Worm (Caenorhabditis elegans) whole organism, L2 larva: ENCODE measurements around the gene srlf-29.
A peak's percentile ranks its signal among the peaks of the same experiment; 100 is the strongest.
"Not testable (repeated sequence)": the region's sequence is repeated elsewhere in the genome, so short reads cannot be mapped to it uniquely, and the experiment has no call there.

ENCODE experiments used
- F13H6.1 ChIP-seq: sonication (generic microtip); optimal IDR thresholded peaks from 2 replicates; lab custom pipeline; 2016; ENCODE audit warnings: missing genetic modification characterization, missing compliant biosample characterization
- R02D3.7 ChIP-seq: fragments of 150-350 bp; optimal IDR thresholded peaks from 2 replicates; lab custom pipeline; 2014; ENCODE audit warnings: missing biosample characterization, missing genetic modification characterization
- ZK546.5 ChIP-seq: sonication (generic microtip); optimal IDR thresholded peaks from 2 replicates; lab custom pipeline; 2017; ENCODE audit warnings: missing biosample characterization, missing genetic modification characterization
- aly-2 ChIP-seq: fragments of 150-350 bp; optimal IDR thresholded peaks from 2 replicates; lab custom pipeline; 2014; ENCODE audit warnings: missing biosample characterization, missing genetic modification characterization
- ama-1 ChIP-seq: fragments of 150-350 bp; optimal IDR thresholded peaks from 2 replicates; lab custom pipeline; 2018; ENCODE audit warnings: inconsistent platforms
- ceh-16 ChIP-seq: fragments of 150-350 bp; optimal IDR thresholded peaks from 2 replicates; lab custom pipeline; 2014; ENCODE audit warnings: missing biosample characterization, missing genetic modification characterization
- ceh-82 ChIP-seq: fragments of 150-350 bp; optimal IDR thresholded peaks from 2 replicates; lab custom pipeline; 2014; ENCODE audit warnings: missing biosample characterization, missing genetic modification characterization
- crh-2 ChIP-seq: sonication (generic microtip); optimal IDR thresholded peaks from 2 replicates; lab custom pipeline; 2017; ENCODE audit warnings: missing biosample characterization, missing genetic modification characterization
- egl-27 ChIP-seq: sonication (generic microtip); optimal IDR thresholded peaks from 3 replicates; lab custom pipeline; 2017; ENCODE audit warnings: missing biosample characterization, missing genetic modification reagents, missing genetic modification characterization
- elt-3 ChIP-seq: sonication (generic microtip); optimal IDR thresholded peaks from 2 replicates; lab custom pipeline; 2017; ENCODE audit warnings: missing biosample characterization, missing genetic modification characterization
- fos-1 ChIP-seq: fragments of 150-350 bp; optimal IDR thresholded peaks from 2 replicates; lab custom pipeline; 2014; ENCODE audit warnings: missing biosample characterization, missing genetic modification characterization
- lin-39 ChIP-seq: fragments of 150-350 bp; optimal IDR thresholded peaks from 2 replicates; lab custom pipeline; 2014; ENCODE audit warnings: missing biosample characterization, missing genetic modification reagents, missing genetic modification characterization
- lsy-2 ChIP-seq, 2 experiments: fragments of 150-350 bp in 1 of 2; sonication (generic microtip) in 1 of 2; optimal IDR thresholded peaks; 2 replicates each; lab custom pipeline; 2014 to 2017; ENCODE audit warnings: missing biosample characterization in 2 of 2, missing genetic modification characterization in 2 of 2
- mab-5 ChIP-seq: fragments of 150-350 bp; optimal IDR thresholded peaks from 2 replicates; lab custom pipeline; 2014; ENCODE audit warnings: missing biosample characterization, missing genetic modification characterization
- mdl-1 ChIP-seq, 2 experiments: fragments of 150-350 bp in 1 of 2; sonication (generic microtip) in 1 of 2; optimal IDR thresholded peaks; 2 replicates each; lab custom pipeline; 2017; ENCODE audit warnings: missing biosample characterization in 2 of 2, missing genetic modification characterization in 2 of 2
- nhr-10 ChIP-seq: sonication (generic microtip); optimal IDR thresholded peaks from 2 replicates; lab custom pipeline; 2017; ENCODE audit warnings: missing biosample characterization, missing genetic modification characterization
- nhr-12 ChIP-seq: fragments of 150-350 bp; optimal IDR thresholded peaks from 2 replicates; lab custom pipeline; 2014; ENCODE audit warnings: missing biosample characterization, missing genetic modification characterization
- nhr-129 ChIP-seq: fragments of 150-350 bp; optimal IDR thresholded peaks from 2 replicates; lab custom pipeline; 2014; ENCODE audit warnings: missing biosample characterization, missing genetic modification characterization
- nhr-21 ChIP-seq: fragments of 150-350 bp; optimal IDR thresholded peaks from 2 replicates; lab custom pipeline; 2014; ENCODE audit warnings: missing biosample characterization, missing genetic modification characterization
- nhr-23 ChIP-seq: fragments of 150-350 bp; optimal IDR thresholded peaks from 2 replicates; lab custom pipeline; 2014; ENCODE audit warnings: missing biosample characterization, missing genetic modification reagents, missing genetic modification characterization
- nhr-237 ChIP-seq: fragments of 150-350 bp; optimal IDR thresholded peaks from 2 replicates; lab custom pipeline; 2014; ENCODE audit warnings: missing biosample characterization, missing genetic modification characterization
- nhr-25 ChIP-seq: fragments of 150-350 bp; sonication (generic microtip); optimal IDR thresholded peaks from 3 replicates; lab custom pipeline; 2014; ENCODE audit warnings: missing biosample characterization, missing genetic modification characterization
- nhr-6 ChIP-seq: fragments of 150-350 bp; optimal IDR thresholded peaks from 2 replicates; lab custom pipeline; 2014; ENCODE audit warnings: missing biosample characterization, missing genetic modification characterization
- skn-1 ChIP-seq: sonication (generic microtip); optimal IDR thresholded peaks from 2 replicates; lab custom pipeline; 2017; ENCODE audit warnings: missing biosample characterization, missing genetic modification characterization
- sma-9 ChIP-seq, 2 experiments: fragments of 150-350 bp in 1 of 2; sonication (generic microtip) in 1 of 2; optimal IDR thresholded peaks; 2 replicates each; lab custom pipeline; 2014 to 2016; ENCODE audit warnings: missing genetic modification characterization in 2 of 2, mild to moderate bottlenecking in 1 of 2, missing biosample characterization in 1 of 2, missing compliant biosample characterization in 1 of 2, missing genetic modification reagents in 1 of 2, moderate library complexity in 1 of 2
- unc-39 ChIP-seq: fragments of 150-350 bp; optimal IDR thresholded peaks from 2 replicates; lab custom pipeline; 2014; ENCODE audit warnings: missing biosample characterization, missing genetic modification characterization
- unc-55 ChIP-seq: fragments of 150-350 bp; sonication (generic microtip); optimal IDR thresholded peaks from 3 replicates; lab custom pipeline; 2014; ENCODE audit warnings: missing biosample characterization, missing genetic modification reagents, missing genetic modification characterization
- unc-62 ChIP-seq: fragments of 150-350 bp; optimal IDR thresholded peaks from 2 replicates; lab custom pipeline; 2014; ENCODE audit warnings: missing biosample characterization, missing genetic modification reagents, missing genetic modification characterization
- ztf-4 ChIP-seq: fragments of 150-350 bp; optimal IDR thresholded peaks from 2 replicates; lab custom pipeline; 2014; ENCODE audit warnings: missing biosample characterization, missing genetic modification characterization

Gene srlf-29

DNA sequence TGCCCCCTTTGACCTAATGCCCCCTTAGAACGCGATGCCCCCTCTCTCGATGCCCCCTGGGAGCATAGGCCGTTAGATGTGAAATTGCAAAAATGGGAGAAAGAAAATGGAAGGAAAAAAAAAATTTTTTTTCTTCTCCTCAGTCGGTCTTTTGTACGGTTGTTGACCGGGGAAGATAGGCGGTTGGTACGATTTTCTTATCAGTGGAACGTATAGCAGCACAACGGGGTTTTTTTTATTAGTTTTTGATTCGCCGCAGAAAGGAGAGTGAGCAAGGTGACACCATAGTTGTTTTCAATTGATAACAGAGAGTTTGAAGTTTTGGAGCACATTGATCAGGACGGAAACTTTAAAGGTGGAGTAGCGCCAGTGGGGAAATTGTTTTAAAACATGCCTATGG lies 6.4 kb upstream of the srlf-29 start:
- peak; percentile 21 for TF ChIP-seq fos-1 (tag; lab: Kevin White, UChicago)

- TF ChIP-seq lin-39, elt-3, ztf-4 (tag; lab: Kevin White, UChicago): not testable (repeated sequence)
- TF ChIP-seq, all 48 proteins: peak for 0; not testable (repeated sequence) for 48
These were observed 5.2 kb upstream of the srlf-29 start, which contains the start of gene ZC204.13 for ce11 chrII:1660888-1661287. Gene ZC204.13, minus strand, starts transcription at chrII:1660988.

ce11 chrII:1661300-1661838 lies 4.8 kb upstream of the srlf-29 start:
- TF ChIP-seq lsy-2 (tag; optimal IDR thresholded peaks at IDR 0.05; lab: Kevin White, UChicago): peak in 1 of 2 experiments; percentile 33
- TF ChIP-seq, all 48 proteins: peak for 1; not testable (repeated sequence) for 47

ce11 chrII:1662881-1663280 lies 3.2 kb upstream of the srlf-29 start, which contains the start of gene ZC204.14:
Gene ZC204.14, minus strand, starts transcription at chrII:1662949.
- TF ChIP-seq lsy-2 (tag; optimal IDR thresholded peaks at IDR 0.05; lab: Kevin White, UChicago): peak in 1 of 2 experiments; percentile 41
- TF ChIP-seq nhr-12: no peak
- TF ChIP-seq, all 48 proteins: peak for 1

- TF ChIP-seq aly-2 (tag; lab: Kevin White, UChicago): no peak
- TF ChIP-seq R02D3.7 (tag; lab: Kevin White, UChicago): no peak
- TF ChIP-seq unc-55 (GFP tag; lab: Kevin White, UChicago): peak; percentile 24
- no peak for TF ChIP-seq nhr-12
- peak; percentile 52 for TF ChIP-seq sma-9 (GFP tag; optimal IDR thresholded peaks at IDR 0.05; lab: Kevin White, UChicago)
- no peak for TF ChIP-seq sma-9 (tag; optimal IDR thresholded peaks at IDR 0.05; lab: Kevin White, UChicago)
- peak; percentile 11 for TF ChIP-seq nhr-129 (tag; lab: Kevin White, UChicago)
- TF ChIP-seq ZK546.5: no peak
- no peak for TF ChIP-seq egl-27
- no peak for TF ChIP-seq ceh-82 (tag; lab: Kevin White, UChicago)
- TF ChIP-seq fos-1 (tag; lab: Kevin White, UChicago): peak; percentile 49
- no peak for TF ChIP-seq skn-1
- no peak for TF ChIP-seq crh-2
- peak; percentile 74 for TF ChIP-seq F13H6.1 (tag; lab: Kevin White, UChicago)
- no peak for TF ChIP-seq nhr-23 (tag; lab: Kevin White, UChicago)
- no peak for TF ChIP-seq nhr-10
These were observed 2.6 kb upstream of the srlf-29 start, which contains the start of gene duxl-1 for ce11 chrII:1663516-1663915. Gene duxl-1, plus strand, starts transcription at chrII:1663699.

ce11 chrII:1668913-1669312 lies 2.8 kb downstream of the srlf-29 start, which contains the start of gene srw-97:
Gene srw-97, minus strand, starts transcription at chrII:1669013.
- TF ChIP-seq crh-2 (no peak), ztf-4 (tag; lab: Kevin White, UChicago) (no peak)

DNA sequence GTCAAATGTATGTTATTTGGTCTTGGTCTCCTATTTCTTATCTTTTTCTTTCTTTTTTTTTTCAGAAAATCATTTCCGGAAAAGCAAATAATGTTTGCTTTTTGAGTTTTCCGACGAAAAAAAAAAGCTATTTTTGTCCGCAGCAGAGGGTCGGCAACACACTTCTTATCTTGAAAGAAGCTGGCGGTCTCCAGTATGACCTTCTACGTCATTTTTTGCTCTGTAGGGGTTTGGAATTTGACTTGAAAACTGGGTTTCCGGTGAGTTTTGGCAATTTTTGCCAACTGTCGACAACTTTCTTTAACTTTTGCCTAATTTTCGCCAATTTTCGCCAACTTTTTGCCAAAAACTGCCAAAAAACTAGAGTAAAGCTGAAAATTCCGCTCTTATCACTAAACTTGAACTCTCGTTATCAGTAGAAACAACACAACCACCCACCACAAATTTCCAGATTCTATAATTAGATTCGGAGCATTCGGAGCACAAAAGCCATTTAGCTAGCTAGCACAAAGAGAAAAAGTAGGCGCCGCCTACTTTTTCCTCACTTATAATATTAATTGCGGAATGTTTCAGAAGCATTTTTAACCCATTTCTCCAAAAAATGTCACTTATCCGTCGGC lies 4.2 kb downstream of the srlf-29 start, which contains the start of gene nhx-6:
nhx-6 (plus strand) TSS at position 570 of the 620 bp plus-strand sequence.
- no peak for TF ChIP-seq ceh-16 (tag; lab: Kevin White, UChicago)
- TF ChIP-seq nhr-237 (tag; lab: Kevin White, UChicago): no peak
- TF ChIP-seq sma-9 (GFP tag; optimal IDR thresholded peaks at IDR 0.05; lab: Kevin White, UChicago): no peak
- no peak for TF ChIP-seq sma-9 (tag; optimal IDR thresholded peaks at IDR 0.05; lab: Kevin White, UChicago)
- no peak for TF ChIP-seq R02D3.7 (tag; lab: Kevin White, UChicago)
- TF ChIP-seq nhr-23 (tag; lab: Kevin White, UChicago): peak; percentile 9

DNA sequence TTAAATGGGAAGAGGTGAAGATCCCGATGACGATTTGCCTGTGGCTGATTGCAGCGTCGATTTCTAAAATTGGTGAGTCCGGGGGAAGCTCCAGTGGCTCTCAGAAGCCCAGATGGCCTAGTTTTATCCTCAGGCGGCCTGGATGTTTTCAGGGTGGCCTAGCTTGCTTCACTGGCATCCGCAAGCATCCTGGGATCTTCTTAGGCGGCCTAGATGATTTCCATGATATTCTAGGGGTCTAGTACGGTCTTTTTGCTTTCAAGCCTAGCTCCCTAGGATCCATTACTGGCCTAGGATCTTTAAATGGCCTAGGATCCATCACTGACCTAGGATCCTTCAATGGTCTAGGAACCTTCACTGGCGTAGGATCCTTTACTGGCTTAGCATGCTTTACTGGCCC lies 4.9 kb downstream of the srlf-29 start:
- TF ChIP-seq ceh-82 (tag; lab: Kevin White, UChicago): no peak
- no peak for TF ChIP-seq ztf-4 (tag; lab: Kevin White, UChicago)
- TF ChIP-seq sma-9 (GFP tag; optimal IDR thresholded peaks at IDR 0.05; lab: Kevin White, UChicago): no peak
- no peak for TF ChIP-seq sma-9 (tag; optimal IDR thresholded peaks at IDR 0.05; lab: Kevin White, UChicago)
- TF ChIP-seq ama-1: no peak
- TF ChIP-seq nhr-25: no peak
- no peak for TF ChIP-seq unc-62 (GFP tag; lab: Kevin White, UChicago)
- no peak for TF ChIP-seq crh-2
- TF ChIP-seq unc-55 (GFP tag; lab: Kevin White, UChicago): no peak
- no peak for TF ChIP-seq unc-39 (tag; lab: Kevin White, UChicago)
- no peak for TF ChIP-seq R02D3.7 (tag; lab: Kevin White, UChicago)
- TF ChIP-seq nhr-237 (tag; lab: Kevin White, UChicago): no peak
- TF ChIP-seq skn-1: no peak
- TF ChIP-seq nhr-21 (tag; lab: Kevin White, UChicago): no peak
- TF ChIP-seq mab-5 (tag; lab: Kevin White, UChicago): no peak
- no peak for TF ChIP-seq nhr-10
- TF ChIP-seq mdl-1 (tag; optimal IDR thresholded peaks at IDR 0.05; lab: Kevin White, UChicago): no peak
- no peak for TF ChIP-seq ZK546.5
- no peak for TF ChIP-seq nhr-6 (tag; lab: Kevin White, UChicago)
